Fruit fly (Drosophila melanogaster) whole organism, embryonic: Measurements from ENCODE around the gene CG15534.

Experiments
- NFAT ChIP-seq: fragments of 200-800 bp; sonication (Bioruptor generic); IDR thresholded peaks from 2 replicates; pipeline ENCODE4 v1.3.6; 2022; ENCODE audit warnings: missing biosample characterization, missing genetic modification characterization
- crol ChIP-seq: fragments of 200-800 bp; sonication (Bioruptor generic); IDR thresholded peaks from 2 replicates; pipeline ENCODE4 v1.3.6; 2022; ENCODE audit warnings: missing biosample characterization, missing genetic modification characterization
- wor ChIP-seq: fragments of 200-800 bp; sonication (Bioruptor generic); IDR thresholded peaks from 2 replicates; pipeline ENCODE4 v1.3.6; 2022; ENCODE audit warnings: missing biosample characterization, missing genetic modification characterization

- TF ChIP-seq NFAT (GFP tag; lab: Robert Waterston, UW) (no peak), crol (GFP tag; lab: Robert Waterston, UW) (no peak), wor (GFP tag; lab: Robert Waterston, UW) (no peak)
Measured at dm6 chr3R:30459066-30459935, 27.4 kb downstream of the CG15534 start, which contains the start of the genes CG2224 and CDase.
